Fruit fly (Drosophila melanogaster) whole organism, prepupa: ENCODE results near the gene mei-P22.

Experiments used
- CG11762 ChIP-seq: fragments of 200-800 bp; sonication (Bioruptor generic); optimal IDR thresholded peaks from 3 replicates; lab custom pipeline; 2016; ENCODE audit warnings: missing biosample characterization, missing genetic modification characterization; ENCODE audit not compliant: insufficient read depth
- CG32006 ChIP-seq: fragments of 200-800 bp; sonication (Bioruptor generic); optimal IDR thresholded peaks from 3 replicates; lab custom pipeline; 2017; ENCODE audit warnings: missing biosample characterization, mild to moderate bottlenecking, missing genetic modification characterization
- CG4318 ChIP-seq: fragments of 200-800 bp; sonication (Bioruptor generic); optimal IDR thresholded peaks from 3 replicates; lab custom pipeline; 2017; ENCODE audit warnings: missing biosample characterization, mild to moderate bottlenecking, missing genetic modification characterization
- CG6276 ChIP-seq: fragments of 200-800 bp; sonication (Bioruptor generic); optimal IDR thresholded peaks from 2 replicates; lab custom pipeline; 2017; ENCODE audit warnings: missing biosample characterization, mild to moderate bottlenecking, missing genetic modification characterization
- CG8319 ChIP-seq: fragments of 200-800 bp; sonication (Bioruptor generic); optimal IDR thresholded peaks from 3 replicates; lab custom pipeline; 2016; ENCODE audit warnings: missing biosample characterization, missing genetic modification characterization
- Gug ChIP-seq: fragments of 200-800 bp; sonication (Bioruptor generic); IDR thresholded peaks from 2 replicates; pipeline ENCODE4 v1.3.6; 2022; ENCODE audit warnings: missing biosample characterization, missing genetic modification characterization
- Hr4 ChIP-seq: fragments of 200-800 bp; sonication (Bioruptor generic); optimal IDR thresholded peaks from 3 replicates; lab custom pipeline; 2016; ENCODE audit warnings: missing biosample characterization, missing genetic modification characterization
- dac ChIP-seq: fragments of 200-800 bp; sonication (Bioruptor generic); optimal IDR thresholded peaks from 2 replicates; lab custom pipeline; 2017; ENCODE audit warnings: missing biosample characterization, mild to moderate bottlenecking, missing genetic modification characterization
- eg ChIP-seq: fragments of 200-800 bp; sonication (Bioruptor generic); IDR thresholded peaks from 3 replicates; pipeline ENCODE4 v1.3.6; 2022; ENCODE audit warnings: missing biosample characterization, missing genetic modification characterization
- lz ChIP-seq: fragments of 200-800 bp; sonication (Bioruptor generic); optimal IDR thresholded peaks from 3 replicates; lab custom pipeline; 2016; ENCODE audit warnings: missing biosample characterization, missing genetic modification characterization
- pdm3 ChIP-seq: fragments of 200-800 bp; sonication (Bioruptor generic); optimal IDR thresholded peaks from 3 replicates; lab custom pipeline; 2016; ENCODE audit warnings: missing biosample characterization, missing genetic modification characterization
- spab ChIP-seq: fragments of 200-800 bp; sonication (Bioruptor generic); optimal IDR thresholded peaks from 2 replicates; lab custom pipeline; 2017; ENCODE audit warnings: missing biosample characterization, mild to moderate bottlenecking, missing genetic modification characterization, missing genetic modification reagents
- ss ChIP-seq, 2 experiments: fragments of 200-800 bp; sonication (Bioruptor generic); optimal IDR thresholded peaks; 2 replicates in 1 of 2; 3 replicates in 1 of 2; lab custom pipeline; 2017 to 2018; ENCODE audit warnings: mild to moderate bottlenecking in 2 of 2, missing biosample characterization in 2 of 2, missing genetic modification characterization in 2 of 2, moderate library complexity in 1 of 2
- svp ChIP-seq: fragments of 200-800 bp; sonication (Bioruptor generic); peaks from one replicate; lab custom pipeline; 2016; ENCODE audit warnings: missing biosample characterization, missing genetic modification characterization

DNA sequence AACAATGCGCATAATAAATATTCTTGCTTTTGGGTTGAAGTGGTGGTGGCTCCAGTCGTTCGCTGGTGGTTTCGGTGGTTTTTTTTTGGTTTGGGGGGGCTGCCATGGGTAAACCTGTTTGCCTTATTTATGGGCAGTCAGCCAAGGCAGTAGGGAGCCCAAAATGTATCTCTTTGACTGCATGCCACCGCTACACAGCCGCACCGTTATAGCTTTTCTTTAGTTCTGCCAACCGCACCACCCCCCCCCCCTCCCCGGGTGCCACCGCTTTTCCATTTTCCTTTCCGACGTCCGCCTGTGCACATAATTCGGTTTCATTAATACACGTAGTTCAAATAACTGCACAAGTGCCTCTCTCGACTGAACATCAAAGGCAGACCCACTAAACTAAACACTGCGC is 14.1 kb downstream of the mei-P22 start:
- TF ChIP-seq Gug (GFP tag; lab: Robert Waterston, UW) = no peak
- 0 out of 3 replicates have a peak, but pooled peaks have one; percentile 42 for TF ChIP-seq eg (GFP tag; lab: Robert Waterston, UW)
- TF ChIP-seq CG11762 = no peak
- no peak for TF ChIP-seq CG32006 (GFP tag; lab: Kevin White, UChicago)
- TF ChIP-seq Hr4 (GFP tag; lab: Kevin White, UChicago) = no peak
- no peak for TF ChIP-seq pdm3 (GFP tag; lab: Kevin White, UChicago)
- TF ChIP-seq svp (GFP tag; lab: Kevin White, UChicago) = no peak
- no peak for TF ChIP-seq dac (GFP tag; lab: Kevin White, UChicago)
- no peak for TF ChIP-seq spab
- no peak for TF ChIP-seq ss (GFP tag; optimal IDR thresholded peaks at IDR 0.05; lab: Kevin White, UChicago)
- no peak for TF ChIP-seq lz (GFP tag; lab: Kevin White, UChicago)
- TF ChIP-seq CG6276 (GFP tag; lab: Kevin White, UChicago) = no peak
- no peak for TF ChIP-seq CG4318 (GFP tag; lab: Kevin White, UChicago)
- TF ChIP-seq CG8319 = no peak
